Worm (Caenorhabditis elegans): ENCODE results near the gene irld-66.

DNA sequence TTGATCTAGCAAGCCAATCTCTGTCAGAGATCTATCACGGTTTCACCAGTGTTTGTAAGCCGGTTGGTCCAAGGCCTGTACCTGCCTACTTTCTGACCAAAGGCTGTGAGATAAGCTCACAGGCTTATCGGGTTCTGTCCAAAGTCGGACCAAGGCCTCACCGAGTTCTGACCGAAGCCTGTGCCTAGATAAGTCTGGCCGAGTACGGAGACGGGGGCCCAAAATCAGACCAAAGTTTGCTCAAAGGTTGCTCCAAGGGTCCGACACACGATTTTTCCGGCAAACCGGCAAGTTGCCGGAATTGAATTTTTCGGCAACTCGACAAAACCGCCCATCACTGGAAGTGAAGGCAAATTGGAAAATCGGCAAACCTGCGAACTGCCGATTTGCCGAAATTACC lies 9.1 kb downstream of the irld-66 start:
- TF ChIP-seq sptf-2 (GFP tag; optimal IDR thresholded peaks at IDR 0.05) (no peak), lin-40 (tag; optimal IDR thresholded peaks at IDR 0.05) (no peak), unc-62 (GFP tag; optimal IDR thresholded peaks at IDR 0.05) (no peak)

Measured in whole organism, young adult.